Fruit fly (Drosophila melanogaster) whole organism, embryonic: ENCODE results near the gene rempA.
A peak's percentile ranks its signal among the peaks of the same experiment; 100 is the strongest.

ENCODE experiments used
- ATbp ChIP-seq: fragments of 200-800 bp; sonication (Bioruptor generic); optimal IDR thresholded peaks from 2 replicates; lab custom pipeline; 2017; ENCODE audit warnings: missing biosample characterization, mild to moderate bottlenecking, missing genetic modification characterization, missing genetic modification reagents
- Antp ChIP-seq: fragments of 200-800 bp; sonication (Bioruptor generic); optimal IDR thresholded peaks from 3 replicates; lab custom pipeline; 2016; ENCODE audit warnings: missing biosample characterization, missing genetic modification characterization
- CG11695 ChIP-seq: fragments of 200-800 bp; sonication (Bioruptor generic); IDR thresholded peaks from 3 replicates; pipeline ENCODE4 v1.3.6; 2022; ENCODE audit warnings: missing biosample characterization, missing genetic modification characterization
- CG12219 ChIP-seq: fragments of 200-800 bp; sonication (Bioruptor generic); optimal IDR thresholded peaks from 3 replicates; lab custom pipeline; 2018; ENCODE audit warnings: missing biosample characterization, mild to moderate bottlenecking, missing genetic modification characterization
- CG12236 ChIP-seq: fragments of 200-800 bp; sonication (Bioruptor generic); optimal IDR thresholded peaks from 2 replicates; lab custom pipeline; 2016; ENCODE audit warnings: missing biosample characterization, missing genetic modification characterization
- CG12299 ChIP-seq: fragments of 200-800 bp; sonication (Bioruptor generic); optimal IDR thresholded peaks from 2 replicates; lab custom pipeline; 2018; ENCODE audit warnings: missing biosample characterization, mild to moderate bottlenecking, missing genetic modification characterization
- CG13123 ChIP-seq: fragments of 200-800 bp; sonication (Bioruptor generic); optimal IDR thresholded peaks from 2 replicates; lab custom pipeline; 2016; ENCODE audit warnings: missing biosample characterization, missing genetic modification characterization
- CG13287 ChIP-seq: fragments of 200-800 bp; sonication (Bioruptor generic); IDR thresholded peaks from 2 replicates; pipeline ENCODE4 v1.3.6; 2022; ENCODE audit warnings: missing biosample characterization, missing genetic modification characterization; ENCODE audit not compliant: partially characterized antibody
- CG15073 ChIP-seq: fragments of 200-800 bp; sonication (Bioruptor generic); optimal IDR thresholded peaks from 2 replicates; lab custom pipeline; 2016; ENCODE audit warnings: missing biosample characterization, missing genetic modification characterization
- CG1529 ChIP-seq: fragments of 200-800 bp; sonication (Bioruptor generic); optimal IDR thresholded peaks from 3 replicates; lab custom pipeline; 2018; ENCODE audit warnings: missing biosample characterization, missing genetic modification characterization
- CG15601 ChIP-seq: fragments of 200-800 bp; sonication (Bioruptor generic); optimal IDR thresholded peaks from 3 replicates; lab custom pipeline; 2019; ENCODE audit warnings: missing biosample characterization, mild to moderate bottlenecking, missing genetic modification characterization, moderate library complexity
- CG16815 ChIP-seq: fragments of 200-800 bp; sonication (Bioruptor generic); optimal IDR thresholded peaks from 3 replicates; lab custom pipeline; 2017; ENCODE audit warnings: missing biosample characterization, mild to moderate bottlenecking, missing genetic modification characterization
- CG17385 ChIP-seq: fragments of 200-800 bp; sonication (Bioruptor generic); optimal IDR thresholded peaks from 3 replicates; lab custom pipeline; 2018; ENCODE audit warnings: missing biosample characterization, mild to moderate bottlenecking, missing genetic modification characterization
- CG2120 ChIP-seq: fragments of 200-800 bp; sonication (Bioruptor generic); optimal IDR thresholded peaks from 3 replicates; lab custom pipeline; 2016; ENCODE audit warnings: missing biosample characterization, missing genetic modification characterization
- CG3065 ChIP-seq: fragments of 200-800 bp; sonication (Bioruptor generic); optimal IDR thresholded peaks from 2 replicates; lab custom pipeline; 2016; ENCODE audit warnings: missing biosample characterization, missing genetic modification characterization
- CG31388 ChIP-seq: fragments of 200-800 bp; sonication (Bioruptor generic); optimal IDR thresholded peaks from 2 replicates; lab custom pipeline; 2016; ENCODE audit warnings: missing biosample characterization, missing genetic modification characterization
- CG33213 ChIP-seq: fragments of 200-800 bp; sonication (Bioruptor generic); optimal IDR thresholded peaks from 3 replicates; lab custom pipeline; 2016; ENCODE audit warnings: missing biosample characterization, missing genetic modification characterization
- CG42726 ChIP-seq: fragments of 200-800 bp; sonication (Bioruptor generic); IDR thresholded peaks from 2 replicates; pipeline ENCODE4 v1.3.6; 2022; ENCODE audit warnings: missing biosample characterization, missing genetic modification characterization; ENCODE audit not compliant: partially characterized antibody
- CG4424 ChIP-seq: fragments of 200-800 bp; sonication (Bioruptor generic); optimal IDR thresholded peaks from 3 replicates; lab custom pipeline; 2016; ENCODE audit warnings: missing biosample characterization, missing genetic modification characterization
- CG5245 ChIP-seq: fragments of 200-800 bp; sonication (Bioruptor generic); optimal IDR thresholded peaks from 3 replicates; lab custom pipeline; 2016; ENCODE audit warnings: missing biosample characterization, missing genetic modification characterization
- CG7556 ChIP-seq: fragments of 200-800 bp; sonication (Bioruptor generic); optimal IDR thresholded peaks from 2 replicates; lab custom pipeline; 2017; ENCODE audit warnings: missing biosample characterization, mild to moderate bottlenecking, missing genetic modification characterization
- CG9932 ChIP-seq: fragments of 200-800 bp; sonication (Bioruptor generic); IDR thresholded peaks from 2 replicates; pipeline ENCODE4 v1.3.6; 2022; ENCODE audit warnings: missing biosample characterization, missing genetic modification characterization
- CTCF ChIP-seq: fragments of 200-800 bp; sonication (Bioruptor generic); optimal IDR thresholded peaks from 2 replicates; lab custom pipeline; 2017; ENCODE audit warnings: missing biosample characterization, mild to moderate bottlenecking, missing genetic modification characterization, moderate library complexity
- D19B ChIP-seq: fragments of 200-800 bp; sonication (Bioruptor generic); optimal IDR thresholded peaks from 2 replicates; lab custom pipeline; 2017; ENCODE audit warnings: missing biosample characterization, mild to moderate bottlenecking, missing genetic modification characterization
- Ets97D ChIP-seq: fragments of 200-800 bp; sonication (Bioruptor generic); optimal IDR thresholded peaks from 3 replicates; lab custom pipeline; 2016; ENCODE audit warnings: missing biosample characterization, missing genetic modification characterization
- Hand ChIP-seq: fragments of 200-800 bp; sonication (Bioruptor generic); optimal IDR thresholded peaks from 2 replicates; lab custom pipeline; 2017; ENCODE audit warnings: mild to moderate bottlenecking, missing biosample characterization, missing genetic modification reagents, missing genetic modification characterization
- Hey ChIP-seq: fragments of 200-800 bp; sonication (Bioruptor generic); optimal IDR thresholded peaks from 3 replicates; lab custom pipeline; 2018; ENCODE audit warnings: missing biosample characterization, mild to moderate bottlenecking, missing genetic modification characterization
- Lpt ChIP-seq: fragments of >200 bp; optimal IDR thresholded peaks from 2 replicates; lab custom pipeline; 2018; ENCODE audit warnings: missing biosample characterization, missing genetic modification characterization
- Mad ChIP-seq: fragments of 200-800 bp; sonication (Bioruptor generic); optimal IDR thresholded peaks from 2 replicates; lab custom pipeline; 2016; ENCODE audit warnings: missing biosample characterization, missing genetic modification characterization
- Myb ChIP-seq: fragments of 200-800 bp; sonication (Bioruptor generic); optimal IDR thresholded peaks from 2 replicates; lab custom pipeline; 2016; ENCODE audit warnings: missing biosample characterization, missing genetic modification characterization
- Neu2 ChIP-seq: fragments of 200-800 bp; sonication (Bioruptor generic); optimal IDR thresholded peaks from 3 replicates; lab custom pipeline; 2016; ENCODE audit warnings: missing biosample characterization, missing genetic modification characterization, borderline replicate concordance
- Opbp ChIP-seq: fragments of 200-800 bp; sonication (Bioruptor generic); IDR thresholded peaks from 3 replicates; pipeline ENCODE4 v1.3.6; 2022; ENCODE audit warnings: missing biosample characterization, missing genetic modification characterization; ENCODE audit not compliant: partially characterized antibody
- PHDP ChIP-seq: fragments of 200-800 bp; sonication (Bioruptor generic); optimal IDR thresholded peaks from 3 replicates; lab custom pipeline; 2018; ENCODE audit warnings: missing biosample characterization, mild to moderate bottlenecking, missing genetic modification characterization, moderate library complexity
- Ptx1 ChIP-seq: fragments of 200-800 bp; sonication (Bioruptor generic); IDR thresholded peaks from 2 replicates; pipeline ENCODE4 v1.3.6; 2022; ENCODE audit warnings: missing biosample characterization, missing genetic modification characterization
- Rx ChIP-seq: fragments of 200-800 bp; sonication (Bioruptor generic); IDR thresholded peaks from 2 replicates; pipeline ENCODE4 v1.3.6; 2022; ENCODE audit warnings: missing biosample characterization, missing genetic modification characterization
- Vsx1 ChIP-seq: fragments of 200-800 bp; sonication (Bioruptor generic); optimal IDR thresholded peaks from 2 replicates; lab custom pipeline; 2017; ENCODE audit warnings: missing biosample characterization, mild to moderate bottlenecking, missing genetic modification characterization, missing genetic modification reagents
- chinmo ChIP-seq: fragments of 200-800 bp; sonication (Bioruptor generic); IDR thresholded peaks from 4 replicates; pipeline ENCODE4 v1.3.6; 2022; ENCODE audit warnings: missing biosample characterization, missing genetic modification characterization; ENCODE audit not compliant: partially characterized antibody
- ewg ChIP-seq: fragments of 200-800 bp; sonication (Bioruptor generic); optimal IDR thresholded peaks from 3 replicates; lab custom pipeline; 2017; ENCODE audit warnings: mild to moderate bottlenecking, missing biosample characterization, missing genetic modification reagents, missing genetic modification characterization
- ftz-f1 ChIP-seq: fragments of 200-800 bp; sonication (Bioruptor generic); optimal IDR thresholded peaks from 2 replicates; lab custom pipeline; 2016; ENCODE audit warnings: missing biosample characterization, missing genetic modification characterization
- gem ChIP-seq: fragments of 200-800 bp; sonication (Bioruptor generic); optimal IDR thresholded peaks from 2 replicates; lab custom pipeline; 2019; ENCODE audit warnings: missing biosample characterization, mild to moderate bottlenecking, missing genetic modification characterization, moderate library complexity
- h ChIP-seq: fragments of >200 bp; optimal IDR thresholded peaks from 2 replicates; lab custom pipeline; 2017
- jigr1 ChIP-seq: fragments of 200-800 bp; sonication (Bioruptor generic); IDR thresholded peaks from 3 replicates; pipeline ENCODE4 v1.3.6; 2022; ENCODE audit warnings: missing biosample characterization, missing genetic modification characterization
- kay ChIP-seq: fragments of 200-800 bp; sonication (Bioruptor generic); optimal IDR thresholded peaks from 2 replicates; lab custom pipeline; 2016; ENCODE audit warnings: missing biosample characterization, missing genetic modification characterization
- knrl ChIP-seq: fragments of 200-800 bp; sonication (Bioruptor generic); IDR thresholded peaks from 3 replicates; pipeline ENCODE4 v1.3.6; 2022; ENCODE audit warnings: missing biosample characterization, missing genetic modification characterization; ENCODE audit not compliant: partially characterized antibody
- mam ChIP-seq: fragments of 200-800 bp; sonication (Bioruptor generic); optimal IDR thresholded peaks from 3 replicates; lab custom pipeline; 2016; ENCODE audit warnings: missing biosample characterization, missing genetic modification characterization
- mld ChIP-seq: fragments of 200-800 bp; sonication (Bioruptor generic); IDR thresholded peaks from 3 replicates; pipeline ENCODE4 v1.3.6; 2022; ENCODE audit warnings: missing biosample characterization, missing genetic modification characterization; ENCODE audit not compliant: partially characterized antibody
- nerfin-2 ChIP-seq: fragments of 200-800 bp; sonication (Bioruptor generic); IDR thresholded peaks from 2 replicates; pipeline ENCODE4 v1.3.6; 2022; ENCODE audit warnings: missing biosample characterization, missing genetic modification characterization; ENCODE audit not compliant: partially characterized antibody
- nmo ChIP-seq: fragments of 200-800 bp; sonication (Bioruptor generic); optimal IDR thresholded peaks from 2 replicates; lab custom pipeline; 2018; ENCODE audit warnings: missing biosample characterization, mild to moderate bottlenecking, missing genetic modification characterization, moderate library complexity
- pan ChIP-seq, 4 experiments: fragments of >200 bp in 3 of 4; fragments of 200-800 bp in 1 of 4; sonication (Bioruptor generic) in 1 of 4; optimal IDR thresholded peaks in 3 of 4; IDR thresholded peaks in 1 of 4; 2 replicates each; pipeline versions ENCODE4 v1.3.6 to Lab custom; 2017 to 2022; ENCODE audit warnings: missing biosample characterization in 2 of 4, missing genetic modification characterization in 2 of 4, mixed read lengths in 1 of 4
- tio ChIP-seq: fragments of 200-800 bp; sonication (Bioruptor generic); optimal IDR thresholded peaks from 2 replicates; lab custom pipeline; 2017; ENCODE audit warnings: missing biosample characterization, missing genetic modification characterization, inconsistent platforms

rempA gene

dm6 chr2L:540572-541210 lies 19.4 kb downstream of the rempA start (continued):
- peak; percentile 97 for TF ChIP-seq CG33213
- no peak for TF ChIP-seq Lpt (GFP tag; lab: Kevin White, UChicago)
- peak; percentile 66; the same call in 1 of the 3 replicates for TF ChIP-seq mld (GFP tag; lab: Robert Waterston, UW)
- peak; percentile 45 for TF ChIP-seq CG15601 (tag; lab: Kevin White, UChicago)
- TF ChIP-seq CG2120 (GFP tag; lab: Kevin White, UChicago): no peak
- TF ChIP-seq PHDP (tag; lab: Kevin White, UChicago): peak; percentile 35
- no peak for TF ChIP-seq Ptx1 (GFP tag; lab: Robert Waterston, UW)
- no peak for TF ChIP-seq ewg (GFP tag; lab: Kevin White, UChicago)
- TF ChIP-seq Neu2: no peak
- no peak for TF ChIP-seq CG3065 (GFP tag; lab: Kevin White, UChicago)
- TF ChIP-seq Mad (GFP tag; lab: Kevin White, UChicago): no peak
- no peak for TF ChIP-seq pan (optimal IDR thresholded peaks at IDR 0.05; lab: Kevin White, UChicago)
- TF ChIP-seq pan (GFP tag; optimal IDR thresholded peaks at IDR 0.05 in 1 of 2, IDR thresholded peaks at IDR 0.05 in 1 of 2): no peak
- no peak for TF ChIP-seq kay (GFP tag; lab: Kevin White, UChicago)
- no peak for TF ChIP-seq nerfin-2 (GFP tag; lab: Robert Waterston, UW)
- TF ChIP-seq Opbp: peak; percentile 37; the same call in 2 of the 3 replicates
- TF ChIP-seq CTCF: peak; percentile 57
- no peak for TF ChIP-seq CG31388 (GFP tag; lab: Kevin White, UChicago)
- no peak for TF ChIP-seq D19B (GFP tag; lab: Kevin White, UChicago)
- TF ChIP-seq jigr1 (GFP tag; lab: Robert Waterston, UW): no peak
- no peak for TF ChIP-seq CG4424 (GFP tag; lab: Kevin White, UChicago)
- no peak for TF ChIP-seq h (lab: Kevin White, UChicago)
- peak; percentile 57 for TF ChIP-seq ftz-f1 (GFP tag; lab: Kevin White, UChicago)
- TF ChIP-seq CG42726 (GFP tag; lab: Robert Waterston, UW): peak; percentile 28
- peak; percentile 11; the same call in 1 of the 2 replicates for TF ChIP-seq CG9932 (GFP tag; lab: Robert Waterston, UW)
- no peak for TF ChIP-seq Hand (GFP tag; lab: Kevin White, UChicago)
- no peak for TF ChIP-seq CG16815 (GFP tag; lab: Kevin White, UChicago)
- no peak for TF ChIP-seq Antp (GFP tag; lab: Kevin White, UChicago)
- TF ChIP-seq CG15073 (GFP tag; lab: Kevin White, UChicago): no peak
- TF ChIP-seq CG7556 (GFP tag; lab: Kevin White, UChicago): no peak
- peak; percentile 74 for TF ChIP-seq CG13287
- no peak for TF ChIP-seq CG1529 (GFP tag; lab: Kevin White, UChicago)
- TF ChIP-seq CG12219 (GFP tag; lab: Kevin White, UChicago): peak; percentile 30
- TF ChIP-seq gem (tag; lab: Kevin White, UChicago): no peak
- no peak for TF ChIP-seq CG5245 (GFP tag; lab: Kevin White, UChicago)
- TF ChIP-seq Myb: peak; percentile 100
- TF ChIP-seq CG12236 (GFP tag; lab: Kevin White, UChicago): no peak
- peak; percentile 82 for TF ChIP-seq Ets97D (GFP tag; lab: Kevin White, UChicago)
- TF ChIP-seq nmo (GFP tag; lab: Kevin White, UChicago): peak; percentile 56
- no peak for TF ChIP-seq CG11695 (GFP tag; lab: Robert Waterston, UW)
- no peak for TF ChIP-seq mam (GFP tag; lab: Kevin White, UChicago)
- no peak for TF ChIP-seq Hey (tag; lab: Kevin White, UChicago)
- no peak for TF ChIP-seq Rx (GFP tag; lab: Robert Waterston, UW)
- no peak for TF ChIP-seq tio (GFP tag; lab: Kevin White, UChicago)
- TF ChIP-seq CG17385 (GFP tag; lab: Kevin White, UChicago): no peak
- no peak for TF ChIP-seq ATbp (GFP tag; lab: Kevin White, UChicago)
- peak; percentile 46 for TF ChIP-seq CG12299 (tag; lab: Kevin White, UChicago)
- TF ChIP-seq Vsx1 (GFP tag; lab: Kevin White, UChicago): no peak
- 0 out of 4 replicates have a peak, but pooled peaks have one; percentile 68 for TF ChIP-seq chinmo (GFP tag; lab: Robert Waterston, UW)
- no peak for TF ChIP-seq CG13123
- peak; percentile 55; the same call in 2 of the 3 replicates for TF ChIP-seq knrl (GFP tag; lab: Robert Waterston, UW)
